Worm (Caenorhabditis elegans) whole organism, L1 larva: ENCODE measurements around the gene Y38E10A.9.

Source experiments
- C04F5.9 ChIP-seq: sonication (generic microtip); optimal IDR thresholded peaks from 2 replicates; lab custom pipeline; 2016; ENCODE audit warnings: missing genetic modification characterization, missing compliant biosample characterization
- C34B4.2 ChIP-seq: sonication (generic microtip); optimal IDR thresholded peaks from 2 replicates; lab custom pipeline; 2017; ENCODE audit warnings: mild to moderate bottlenecking, missing genetic modification characterization, missing compliant biosample characterization
- F16B12.6 ChIP-seq: fragments of 150-350 bp; optimal IDR thresholded peaks from 2 replicates; lab custom pipeline; 2014; ENCODE audit warnings: missing biosample characterization, missing genetic modification characterization
- aha-1 ChIP-seq: fragments of 150-350 bp; optimal IDR thresholded peaks from 2 replicates; lab custom pipeline; 2014; ENCODE audit warnings: missing biosample characterization, missing genetic modification characterization
- alr-1 ChIP-seq: fragments of 200-800 bp; sonication (Bioruptor generic); optimal IDR thresholded peaks from 2 replicates; lab custom pipeline; 2018; ENCODE audit warnings: borderline replicate concordance, mild to moderate bottlenecking, missing genetic modification characterization, missing compliant biosample characterization
- aly-2 ChIP-seq: fragments of 150-350 bp; optimal IDR thresholded peaks from 2 replicates; lab custom pipeline; 2014; ENCODE audit warnings: missing biosample characterization, missing genetic modification characterization
- blmp-1 ChIP-seq: fragments of 150-350 bp; optimal IDR thresholded peaks from 2 replicates; lab custom pipeline; 2014; ENCODE audit warnings: missing biosample characterization, missing genetic modification characterization
- ceh-63 ChIP-seq: fragments of 200-800 bp; sonication (Bioruptor generic); optimal IDR thresholded peaks from 2 replicates; lab custom pipeline; 2018; ENCODE audit warnings: mild to moderate bottlenecking, missing genetic modification characterization, missing compliant biosample characterization
- ceh-90 ChIP-seq: sonication (generic microtip); optimal IDR thresholded peaks from 2 replicates; lab custom pipeline; 2016; ENCODE audit warnings: missing genetic modification characterization, missing compliant biosample characterization
- ces-1 ChIP-seq: fragments of 150-350 bp; optimal IDR thresholded peaks from 2 replicates; lab custom pipeline; 2014; ENCODE audit warnings: missing biosample characterization, missing genetic modification reagents, missing genetic modification characterization
- dsc-1 ChIP-seq: sonication (generic microtip); optimal IDR thresholded peaks from 2 replicates; lab custom pipeline; 2016; ENCODE audit warnings: mild to moderate bottlenecking, missing genetic modification characterization, missing compliant biosample characterization
- efl-1 ChIP-seq, 4 experiments: fragments of 150-350 bp; optimal IDR thresholded peaks in 3 of 4; peaks in 1 of 4; 1 replicate in 1 of 4; 2 replicates in 3 of 4; lab custom pipeline; 2014; ENCODE audit warnings: missing biosample characterization in 2 of 4, missing genetic modification characterization in 2 of 4, missing genetic modification reagents in 2 of 4
- efl-3 ChIP-seq: fragments of 200-800 bp; sonication (Bioruptor generic); optimal IDR thresholded peaks from 2 replicates; lab custom pipeline; 2018; ENCODE audit warnings: mild to moderate bottlenecking, missing genetic modification characterization, missing compliant biosample characterization
- egl-13 ChIP-seq: sonication (generic microtip); optimal IDR thresholded peaks from 2 replicates; lab custom pipeline; 2016; ENCODE audit warnings: missing genotype, missing genetic modification reagents, missing genetic modification characterization, missing compliant biosample characterization
- ets-5 ChIP-seq: fragments of 200-800 bp; sonication (Bioruptor generic); IDR thresholded peaks from 2 replicates; pipeline ENCODE4 v1.3.6; 2022; ENCODE audit warnings: missing genetic modification characterization, missing compliant biosample characterization
- fkh-10 ChIP-seq: sonication (generic microtip); optimal IDR thresholded peaks from 2 replicates; lab custom pipeline; 2017; ENCODE audit warnings: missing biosample characterization, missing genetic modification reagents, missing genetic modification characterization
- fkh-4 ChIP-seq: sonication (generic microtip); optimal IDR thresholded peaks from 2 replicates; lab custom pipeline; 2016; ENCODE audit warnings: missing compliant biosample characterization, missing genetic modification characterization, borderline replicate concordance
- fkh-8 ChIP-seq: sonication (generic microtip); optimal IDR thresholded peaks from 2 replicates; lab custom pipeline; 2016; ENCODE audit warnings: mild to moderate bottlenecking, missing genetic modification characterization, missing compliant biosample characterization
- grh-1 ChIP-seq: fragments of 200-800 bp; sonication (Bioruptor generic); IDR thresholded peaks from 2 replicates; pipeline ENCODE4 v1.3.6; 2022; ENCODE audit warnings: missing genetic modification reagents, missing genetic modification characterization, missing compliant biosample characterization
- hlh-17 ChIP-seq: fragments of 200-800 bp; sonication (Bioruptor generic); optimal IDR thresholded peaks from 2 replicates; lab custom pipeline; 2018; ENCODE audit warnings: missing genetic modification characterization, mild to moderate bottlenecking, missing compliant biosample characterization, moderate library complexity, borderline replicate concordance
- hlh-4 ChIP-seq: sonication (generic microtip); optimal IDR thresholded peaks from 2 replicates; lab custom pipeline; 2016; ENCODE audit warnings: mild to moderate bottlenecking, missing genetic modification characterization, missing compliant biosample characterization
- hpl-2 ChIP-seq: fragments of 150-350 bp; optimal IDR thresholded peaks from 2 replicates; lab custom pipeline; 2014; ENCODE audit warnings: missing biosample characterization, missing genetic modification reagents, missing genetic modification characterization
- irx-1 ChIP-seq: sonication (generic microtip); optimal IDR thresholded peaks from 2 replicates; lab custom pipeline; 2016; ENCODE audit warnings: missing genetic modification characterization, missing compliant biosample characterization
- jun-1 ChIP-seq: fragments of 150-350 bp; optimal IDR thresholded peaks from 2 replicates; lab custom pipeline; 2014; ENCODE audit warnings: missing biosample characterization, missing genetic modification reagents, missing genetic modification characterization
- lin-15B ChIP-seq: fragments of 150-350 bp; sonication (generic microtip); optimal IDR thresholded peaks from 3 replicates; lab custom pipeline; 2014; ENCODE audit warnings: missing biosample characterization, missing genetic modification characterization
- lsy-2 ChIP-seq, 2 experiments: fragments of 150-350 bp; optimal IDR thresholded peaks; 2 replicates each; lab custom pipeline; 2014; ENCODE audit warnings: missing biosample characterization in 2 of 2, missing genetic modification characterization in 2 of 2
- mab-9 ChIP-seq: fragments of 200-800 bp; sonication (Bioruptor generic); IDR thresholded peaks from 2 replicates; pipeline ENCODE4 v1.3.6; 2022; ENCODE audit warnings: missing genetic modification reagents, missing genetic modification characterization, missing compliant biosample characterization
- mef-2 ChIP-seq: fragments of 150-350 bp; optimal IDR thresholded peaks from 2 replicates; lab custom pipeline; 2014; ENCODE audit warnings: missing biosample characterization, missing genetic modification characterization
- mep-1 ChIP-seq: fragments of 150-350 bp; optimal IDR thresholded peaks from 2 replicates; lab custom pipeline; 2014; ENCODE audit warnings: missing biosample characterization, missing genetic modification characterization
- nhr-11 ChIP-seq: fragments of 150-350 bp; optimal IDR thresholded peaks from 2 replicates; lab custom pipeline; 2014; ENCODE audit warnings: missing biosample characterization, missing genetic modification characterization
- nhr-19 ChIP-seq: fragments of 200-800 bp; sonication (Bioruptor generic); conservative IDR thresholded peaks from 2 replicates; pipeline ENCODE4 v1.3.6; 2022; ENCODE audit warnings: missing genetic modification characterization, missing compliant biosample characterization
- nhr-20 ChIP-seq: sonication (generic microtip); optimal IDR thresholded peaks from 2 replicates; lab custom pipeline; 2016; ENCODE audit warnings: mild to moderate bottlenecking, missing genetic modification characterization, missing compliant biosample characterization
- nhr-237 ChIP-seq: fragments of 150-350 bp; optimal IDR thresholded peaks from 2 replicates; lab custom pipeline; 2014; ENCODE audit warnings: missing biosample characterization, missing genetic modification characterization
- nhr-47 ChIP-seq: sonication (generic microtip); optimal IDR thresholded peaks from 2 replicates; lab custom pipeline; 2016; ENCODE audit warnings: mild to moderate bottlenecking, missing genetic modification characterization, moderate library complexity, missing compliant biosample characterization
- nhr-71 ChIP-seq: sonication (generic microtip); optimal IDR thresholded peaks from 2 replicates; lab custom pipeline; 2016; ENCODE audit warnings: mild to moderate bottlenecking, missing genetic modification characterization, moderate library complexity, missing compliant biosample characterization
- nhr-76 ChIP-seq: sonication (generic microtip); optimal IDR thresholded peaks from 2 replicates; lab custom pipeline; 2017; ENCODE audit warnings: missing biosample characterization, missing genetic modification characterization
- nhr-77 ChIP-seq: fragments of 150-350 bp; optimal IDR thresholded peaks from 2 replicates; lab custom pipeline; 2014; ENCODE audit warnings: missing biosample characterization, missing genetic modification characterization
- pag-3 ChIP-seq: sonication (generic microtip); optimal IDR thresholded peaks from 2 replicates; lab custom pipeline; 2017; ENCODE audit warnings: missing genetic modification characterization, mild to moderate bottlenecking, missing compliant biosample characterization, antibody characterized with exemption, borderline replicate concordance; ENCODE audit not compliant: insufficient read depth
- rnt-1 ChIP-seq: sonication (generic microtip); optimal IDR thresholded peaks from 2 replicates; lab custom pipeline; 2016; ENCODE audit warnings: mild to moderate bottlenecking, missing genetic modification characterization, moderate library complexity, missing compliant biosample characterization
- skn-1 ChIP-seq: fragments of 150-350 bp; optimal IDR thresholded peaks from 2 replicates; lab custom pipeline; 2014; ENCODE audit warnings: missing biosample characterization, missing genetic modification characterization
- snu-23 ChIP-seq: sonication (generic microtip); optimal IDR thresholded peaks from 2 replicates; lab custom pipeline; 2016; ENCODE audit warnings: missing genetic modification characterization, missing compliant biosample characterization
- sox-4 ChIP-seq: sonication (generic microtip); optimal IDR thresholded peaks from 2 replicates; lab custom pipeline; 2016; ENCODE audit warnings: missing genetic modification characterization, missing compliant biosample characterization
- sup-37 ChIP-seq: fragments of 200-800 bp; sonication (Bioruptor generic); optimal IDR thresholded peaks from 2 replicates; lab custom pipeline; 2018; ENCODE audit warnings: mild to moderate bottlenecking, missing genetic modification characterization, missing compliant biosample characterization
- swsn-7 ChIP-seq: sonication (generic microtip); optimal IDR thresholded peaks from 2 replicates; lab custom pipeline; 2016; ENCODE audit warnings: missing genetic modification characterization, missing compliant biosample characterization
- tbx-2 ChIP-seq: sonication (generic microtip); optimal IDR thresholded peaks from 2 replicates; lab custom pipeline; 2016; ENCODE audit warnings: missing genetic modification characterization, missing compliant biosample characterization
- tlp-1 ChIP-seq: fragments of 150-350 bp; optimal IDR thresholded peaks from 2 replicates; lab custom pipeline; 2014; ENCODE audit warnings: missing biosample characterization, missing genetic modification characterization
- unc-130 ChIP-seq: fragments of 150-350 bp; optimal IDR thresholded peaks from 2 replicates; lab custom pipeline; 2017; ENCODE audit warnings: missing biosample characterization, missing genetic modification characterization, inconsistent platforms
- unc-30 ChIP-seq: sonication (generic microtip); optimal IDR thresholded peaks from 2 replicates; lab custom pipeline; 2017; ENCODE audit warnings: missing biosample characterization, missing genetic modification characterization
- unc-62 ChIP-seq: fragments of 150-350 bp; optimal IDR thresholded peaks from 2 replicates; lab custom pipeline; 2014; ENCODE audit warnings: missing biosample characterization, missing genetic modification reagents, missing genetic modification characterization
- vab-15 ChIP-seq: sonication (generic microtip); optimal IDR thresholded peaks from 2 replicates; lab custom pipeline; 2017; ENCODE audit warnings: missing genotype, mild to moderate bottlenecking, missing genetic modification characterization, missing compliant biosample characterization
- xbp-1 ChIP-seq: sonication (generic microtip); optimal IDR thresholded peaks from 2 replicates; lab custom pipeline; 2016; ENCODE audit warnings: missing genetic modification characterization, missing compliant biosample characterization
- zag-1 ChIP-seq: fragments of 150-350 bp; optimal IDR thresholded peaks from 2 replicates; lab custom pipeline; 2014; ENCODE audit warnings: missing biosample characterization, missing genetic modification characterization
- zip-4 ChIP-seq: fragments of 200-800 bp; sonication (Bioruptor generic); optimal IDR thresholded peaks from 2 replicates; lab custom pipeline; 2018; ENCODE audit warnings: mild to moderate bottlenecking, missing genetic modification characterization, moderate library complexity, missing compliant biosample characterization
- ztf-11 ChIP-seq, 2 experiments: sonication (generic microtip); optimal IDR thresholded peaks; 2 replicates each; lab custom pipeline; 2016 to 2017; ENCODE audit warnings: missing genetic modification characterization in 2 of 2, missing biosample characterization in 1 of 2, missing compliant biosample characterization in 1 of 2

Y38E10A.9 gene

ce11 chrII:12615413-12615812 lies 6.7 kb downstream of the Y38E10A.9 start (continued):
- TF ChIP-seq efl-1 (optimal IDR thresholded peaks at IDR 0.05; lab: Kevin White, UChicago) (no peak), efl-1 (GFP tag; optimal IDR thresholded peaks at IDR 0.05 in 1 of 2; lab: Kevin White, UChicago) (peak in 1 of 2 experiments; percentile 33), rnt-1 (no peak), ztf-11 (tag; optimal IDR thresholded peaks at IDR 0.05; lab: Kevin White, UChicago) (no peak), fkh-4 (tag; lab: Kevin White, UChicago) (no peak), efl-3 (GFP tag; lab: Kevin White, UChicago) (no peak), swsn-7 (tag; lab: Kevin White, UChicago) (no peak), nhr-20 (tag; lab: Kevin White, UChicago) (peak; percentile 80), tlp-1 (no peak), pag-3 (no peak), aha-1 (no peak), F16B12.6 (no peak), lsy-2 (tag; optimal IDR thresholded peaks at IDR 0.05; lab: Kevin White, UChicago) (no peak), nhr-11 (tag; lab: Kevin White, UChicago) (no peak), C34B4.2 (tag; lab: Kevin White, UChicago) (no peak), irx-1 (no peak), vab-15 (tag; lab: Kevin White, UChicago) (no peak), blmp-1 (peak; percentile 50), ces-1 (GFP tag; lab: Kevin White, UChicago) (no peak), mep-1 (no peak), nhr-47 (tag; lab: Kevin White, UChicago) (peak; percentile 32), grh-1 (GFP tag; lab: Robert Waterston, UW) (no peak), egl-13 (no peak), sup-37 (GFP tag; lab: Kevin White, UChicago) (no peak), C04F5.9 (tag; lab: Kevin White, UChicago) (no peak), xbp-1 (tag; lab: Kevin White, UChicago) (no peak), hpl-2 (GFP tag; lab: Kevin White, UChicago) (no peak), ceh-63 (GFP tag; lab: Kevin White, UChicago) (no peak), alr-1 (tag; lab: Kevin White, UChicago) (no peak), nhr-77 (tag; lab: Kevin White, UChicago) (no peak), dsc-1 (tag; lab: Kevin White, UChicago) (no peak), nhr-76 (tag; lab: Kevin White, UChicago) (no peak), mef-2 (tag; lab: Kevin White, UChicago) (no peak), sox-4 (tag; lab: Kevin White, UChicago) (no peak), ets-5 (GFP tag; lab: Robert Waterston, UW) (no peak), unc-130 (no peak), tbx-2 (tag; lab: Kevin White, UChicago) (peak; percentile 21), jun-1 (tag; lab: Kevin White, UChicago) (no peak), mab-9 (no peak), ceh-90 (tag; lab: Kevin White, UChicago) (no peak), unc-30 (tag; lab: Kevin White, UChicago) (no peak), fkh-8 (no peak), unc-62 (GFP tag; lab: Kevin White, UChicago) (no peak), snu-23 (GFP tag; lab: Kevin White, UChicago) (peak; percentile 32), fkh-10 (GFP tag; lab: Kevin White, UChicago) (no peak), hlh-4 (tag; lab: Kevin White, UChicago) (no peak), skn-1 (tag; lab: Kevin White, UChicago) (no peak), nhr-237 (tag; lab: Kevin White, UChicago) (no peak), aly-2 (tag; lab: Kevin White, UChicago) (no peak), lin-15B (no peak), hlh-17 (GFP tag; lab: Kevin White, UChicago) (no peak), nhr-71 (tag; lab: Kevin White, UChicago) (no peak), zag-1 (tag; lab: Kevin White, UChicago) (no peak), zip-4 (GFP tag; lab: Kevin White, UChicago) (no peak), nhr-19 (0 out of 2 replicates have a peak, but pooled peaks have one; percentile 23)
